Fruit fly (Drosophila melanogaster): Measurements from ENCODE around the gene yrt.

yrt gene

dm6 chr3R:13415186-13415585 lies 19.6 kb downstream of the yrt start, which contains the start of gene yellow-e:
TSS of gene yellow-e (minus strand) at chr3R:13415286.
- no peak for TF ChIP-seq cnc (optimal IDR thresholded peaks at IDR 0.05)
- no peak for TF ChIP-seq ovo (GFP tag; optimal IDR thresholded peaks at IDR 0.05)
- TF ChIP-seq Mnt (GFP tag; optimal IDR thresholded peaks at IDR 0.05) = no peak
- no peak for TF ChIP-seq CG1620 (GFP tag; optimal IDR thresholded peaks at IDR 0.05)
- TF ChIP-seq CG14711 (tag; optimal IDR thresholded peaks at IDR 0.05) = no peak

dm6 chr3R:13412704-13413103 lies 22.1 kb downstream of the yrt start:
- TF ChIP-seq tj (GFP tag; optimal IDR thresholded peaks at IDR 0.05) (peak; percentile 26), Mnt (GFP tag; optimal IDR thresholded peaks at IDR 0.05) (no peak)

- TF ChIP-seq CG5204 (GFP tag; optimal IDR thresholded peaks at IDR 0.05) (no peak), toe (GFP tag; optimal IDR thresholded peaks at IDR 0.05) (no peak), Mnt (GFP tag; optimal IDR thresholded peaks at IDR 0.05) (no peak), CG14711 (tag; optimal IDR thresholded peaks at IDR 0.05) (no peak), Crg-1 (GFP tag; optimal IDR thresholded peaks at IDR 0.05) (no peak)
These were observed 27.9 kb downstream of the yrt start, which contains the start of gene yellow-e2 for dm6 chr3R:13406898-13407297. TSS of gene yellow-e2 (minus strand) at chr3R:13406998.

dm6 chr3R:13404841-13405441 lies 29.8 kb downstream of the yrt start, which contains the start of gene yellow-e3:
TSS of gene yellow-e3 (minus strand) at chr3R:13404870.
- TF ChIP-seq cnc (optimal IDR thresholded peaks at IDR 0.05) = no peak
- TF ChIP-seq kay (GFP tag; ENCODE audit: borderline replicate concordance) = peak; percentile 1

- TF ChIP-seq Clk (GFP tag; optimal IDR thresholded peaks at IDR 0.05) (no peak), Mnt (GFP tag; optimal IDR thresholded peaks at IDR 0.05) (peak; percentile 11), toe (GFP tag; optimal IDR thresholded peaks at IDR 0.05) (peak; percentile 39), cic (GFP tag; optimal IDR thresholded peaks at IDR 0.05) (no peak), Hr96 (GFP tag; optimal IDR thresholded peaks at IDR 0.05) (no peak), CG7101 (tag; optimal IDR thresholded peaks at IDR 0.05) (no peak), CG5204 (GFP tag; optimal IDR thresholded peaks at IDR 0.05) (no peak), CG14711 (tag; optimal IDR thresholded peaks at IDR 0.05) (no peak), ovo (GFP tag; optimal IDR thresholded peaks at IDR 0.05) (no peak), cnc (optimal IDR thresholded peaks at IDR 0.05) (no peak), CG11617 (GFP tag; optimal IDR thresholded peaks at IDR 0.05) (no peak), pad (GFP tag; optimal IDR thresholded peaks at IDR 0.05) (peak; percentile 15), CG12768 (GFP tag; optimal IDR thresholded peaks at IDR 0.05) (no peak), CG1620 (GFP tag; optimal IDR thresholded peaks at IDR 0.05) (peak; percentile 58), bab1 (GFP tag; optimal IDR thresholded peaks at IDR 0.05) (peak; percentile 54), kay (GFP tag; ENCODE audit: borderline replicate concordance) (no peak), Crg-1 (GFP tag; optimal IDR thresholded peaks at IDR 0.05) (peak; percentile 21), CG33017 (tag; optimal IDR thresholded peaks at IDR 0.05) (no peak), tj (GFP tag; optimal IDR thresholded peaks at IDR 0.05) (peak; percentile 20)
These were observed 31.7 kb downstream of the yrt start, which contains the start of gene Dpm3 for dm6 chr3R:13403032-13403459. TSS of gene Dpm3 (minus strand) at chr3R:13403051.

- TF ChIP-seq Mnt (GFP tag; optimal IDR thresholded peaks at IDR 0.05) = peak; percentile 43
- TF ChIP-seq toe (GFP tag; optimal IDR thresholded peaks at IDR 0.05) = no peak
- peak; percentile 39 for TF ChIP-seq bab1 (GFP tag; optimal IDR thresholded peaks at IDR 0.05)
- TF ChIP-seq kay (GFP tag; ENCODE audit: borderline replicate concordance) = peak; percentile 69
- peak; percentile 1 for TF ChIP-seq tj (GFP tag; optimal IDR thresholded peaks at IDR 0.05)
- peak; percentile 44 for TF ChIP-seq ovo (GFP tag; optimal IDR thresholded peaks at IDR 0.05)
- peak; percentile 59 for TF ChIP-seq pad (GFP tag; optimal IDR thresholded peaks at IDR 0.05)
- TF ChIP-seq CG7101 (tag; optimal IDR thresholded peaks at IDR 0.05) = peak; percentile 12
- TF ChIP-seq CG11617 (GFP tag; optimal IDR thresholded peaks at IDR 0.05) = no peak
- peak; percentile 22 for TF ChIP-seq cic (GFP tag; optimal IDR thresholded peaks at IDR 0.05)
- TF ChIP-seq cnc (optimal IDR thresholded peaks at IDR 0.05) = no peak
- TF ChIP-seq CG5204 (GFP tag; optimal IDR thresholded peaks at IDR 0.05) = no peak
- no peak for TF ChIP-seq Hr96 (GFP tag; optimal IDR thresholded peaks at IDR 0.05)
These were observed 33.0 kb downstream of the yrt start, which contains the start of gene GILT1 for dm6 chr3R:13401722-13402296. TSS of gene GILT1 (minus strand) at chr3R:13401862.

dm6 chr3R:13400902-13401721 lies 33.7 kb downstream of the yrt start:
- peak; percentile 63 for TF ChIP-seq CG14711 (tag; optimal IDR thresholded peaks at IDR 0.05)
- peak; percentile 55 for TF ChIP-seq CG7045 (GFP tag; optimal IDR thresholded peaks at IDR 0.05)
- no peak for TF ChIP-seq Mnt (GFP tag; optimal IDR thresholded peaks at IDR 0.05)
- TF ChIP-seq CG11617 (GFP tag; optimal IDR thresholded peaks at IDR 0.05) = peak; percentile 71
- TF ChIP-seq Hr96 (GFP tag; optimal IDR thresholded peaks at IDR 0.05) = peak; percentile 37
- TF ChIP-seq ovo (GFP tag; optimal IDR thresholded peaks at IDR 0.05) = peak; percentile 55
- TF ChIP-seq cic (GFP tag; optimal IDR thresholded peaks at IDR 0.05) = no peak
- no peak for TF ChIP-seq kay (GFP tag; ENCODE audit: borderline replicate concordance)
- TF ChIP-seq pad (GFP tag; optimal IDR thresholded peaks at IDR 0.05) = peak; percentile 38
- no peak for TF ChIP-seq toe (GFP tag; optimal IDR thresholded peaks at IDR 0.05)
- no peak for TF ChIP-seq cnc (optimal IDR thresholded peaks at IDR 0.05)
- TF ChIP-seq bab1 (GFP tag; optimal IDR thresholded peaks at IDR 0.05) = peak; percentile 79
- peak; percentile 27 for TF ChIP-seq CG1620 (GFP tag; optimal IDR thresholded peaks at IDR 0.05)
- TF ChIP-seq tj (GFP tag; optimal IDR thresholded peaks at IDR 0.05) = peak; percentile 71
- TF ChIP-seq CG5204 (GFP tag; optimal IDR thresholded peaks at IDR 0.05) = peak; percentile 55
- peak; percentile 68 for TF ChIP-seq CG7101 (tag; optimal IDR thresholded peaks at IDR 0.05)
- TF ChIP-seq CG33017 (tag; optimal IDR thresholded peaks at IDR 0.05) = peak; percentile 5
- TF ChIP-seq Clk (GFP tag; optimal IDR thresholded peaks at IDR 0.05) = no peak
- peak; percentile 64 for TF ChIP-seq Crg-1 (GFP tag; optimal IDR thresholded peaks at IDR 0.05)
- TF ChIP-seq CG12768 (GFP tag; optimal IDR thresholded peaks at IDR 0.05) = no peak
